Worm (Caenorhabditis elegans) whole organism, L2 larva: ENCODE measurements around the gene C23F12.4.

Experiments
- R02D3.7 ChIP-seq: fragments of 150-350 bp; optimal IDR thresholded peaks from 2 replicates; lab custom pipeline; 2014; ENCODE audit warnings: missing biosample characterization, missing genetic modification characterization
- egl-27 ChIP-seq: sonication (generic microtip); optimal IDR thresholded peaks from 3 replicates; lab custom pipeline; 2017; ENCODE audit warnings: missing biosample characterization, missing genetic modification reagents, missing genetic modification characterization
- elt-1 ChIP-seq: fragments of 150-350 bp; optimal IDR thresholded peaks from 2 replicates; lab custom pipeline; 2014; ENCODE audit warnings: missing biosample characterization, missing genetic modification characterization
- fos-1 ChIP-seq: fragments of 150-350 bp; optimal IDR thresholded peaks from 2 replicates; lab custom pipeline; 2014; ENCODE audit warnings: missing biosample characterization, missing genetic modification characterization
- lin-11 ChIP-seq: fragments of 150-350 bp; sonication (generic microtip); optimal IDR thresholded peaks from 2 replicates; lab custom pipeline; 2014; ENCODE audit warnings: missing biosample characterization, missing genetic modification characterization, inconsistent platforms, mixed read lengths
- lin-39 ChIP-seq: fragments of 150-350 bp; optimal IDR thresholded peaks from 2 replicates; lab custom pipeline; 2014; ENCODE audit warnings: missing biosample characterization, missing genetic modification reagents, missing genetic modification characterization
- lsy-2 ChIP-seq, 2 experiments: fragments of 150-350 bp in 1 of 2; sonication (generic microtip) in 1 of 2; optimal IDR thresholded peaks; 2 replicates each; lab custom pipeline; 2014 to 2017; ENCODE audit warnings: missing biosample characterization in 2 of 2, missing genetic modification characterization in 2 of 2
- nhr-129 ChIP-seq: fragments of 150-350 bp; optimal IDR thresholded peaks from 2 replicates; lab custom pipeline; 2014; ENCODE audit warnings: missing biosample characterization, missing genetic modification characterization
- nhr-25 ChIP-seq: fragments of 150-350 bp; sonication (generic microtip); optimal IDR thresholded peaks from 3 replicates; lab custom pipeline; 2014; ENCODE audit warnings: missing biosample characterization, missing genetic modification characterization
- nhr-6 ChIP-seq: fragments of 150-350 bp; optimal IDR thresholded peaks from 2 replicates; lab custom pipeline; 2014; ENCODE audit warnings: missing biosample characterization, missing genetic modification characterization
- nhr-77 ChIP-seq: fragments of 150-350 bp; optimal IDR thresholded peaks from 2 replicates; lab custom pipeline; 2014; ENCODE audit warnings: missing biosample characterization, missing genetic modification characterization
- unc-55 ChIP-seq: fragments of 150-350 bp; sonication (generic microtip); optimal IDR thresholded peaks from 3 replicates; lab custom pipeline; 2014; ENCODE audit warnings: missing biosample characterization, missing genetic modification reagents, missing genetic modification characterization
- unc-62 ChIP-seq: fragments of 150-350 bp; optimal IDR thresholded peaks from 2 replicates; lab custom pipeline; 2014; ENCODE audit warnings: missing biosample characterization, missing genetic modification reagents, missing genetic modification characterization
- ztf-11 ChIP-seq: sonication (generic microtip); optimal IDR thresholded peaks from 2 replicates; lab custom pipeline; 2017; ENCODE audit warnings: missing biosample characterization, missing genetic modification characterization

DNA sequence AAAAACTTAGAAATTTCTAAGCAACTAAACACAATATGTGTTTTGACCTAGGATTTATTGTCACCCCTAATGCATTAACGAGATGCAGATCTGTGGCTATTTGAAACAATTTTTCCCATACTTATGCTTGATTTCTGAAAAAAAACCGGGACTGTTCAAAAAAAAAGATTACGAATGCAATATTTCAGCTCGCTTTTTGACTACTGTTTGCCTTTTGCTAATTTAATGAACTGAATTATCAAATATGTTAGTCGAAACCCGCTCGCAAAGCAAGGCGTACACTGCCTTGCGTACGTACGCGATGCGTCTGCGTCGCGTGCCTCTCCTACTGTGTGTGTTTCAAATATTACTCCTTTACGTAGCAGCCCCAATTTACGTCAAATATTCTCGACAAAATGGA is at the start of gene C23F12.4:
- TF ChIP-seq ztf-11 (tag; lab: Kevin White, UChicago) (no peak), fos-1 (tag; lab: Kevin White, UChicago) (no peak), lsy-2 (tag; optimal IDR thresholded peaks at IDR 0.05; lab: Kevin White, UChicago) (no peak), nhr-77 (no peak), unc-55 (GFP tag; lab: Kevin White, UChicago) (no peak), nhr-129 (tag; lab: Kevin White, UChicago) (no peak), egl-27 (tag; lab: Kevin White, UChicago) (no peak), elt-1 (tag; lab: Kevin White, UChicago) (no peak), lin-11 (tag; lab: Kevin White, UChicago) (no peak), nhr-6 (tag; lab: Kevin White, UChicago) (no peak), lin-39 (tag; lab: Kevin White, UChicago) (no peak), R02D3.7 (tag; lab: Kevin White, UChicago) (no peak), nhr-25 (tag; lab: Kevin White, UChicago) (no peak), unc-62 (GFP tag; lab: Kevin White, UChicago) (no peak)
